Fruit fly (Drosophila melanogaster) whole organism, pupa: Measurements from ENCODE around the gene Acp65Aa.

Experiments used
- CG10348 ChIP-seq: fragments of 200-800 bp; sonication (Bioruptor generic); IDR thresholded peaks from 2 replicates; pipeline ENCODE4 v1.3.6; 2022; ENCODE audit warnings: missing biosample characterization, missing genetic modification characterization
- CG13204 ChIP-seq: fragments of 200-800 bp; sonication (Bioruptor generic); optimal IDR thresholded peaks from 2 replicates; lab custom pipeline; 2018; ENCODE audit warnings: missing biosample characterization, mild to moderate bottlenecking, missing genetic modification characterization, moderate library complexity
- CG14655 ChIP-seq: fragments of 200-800 bp; sonication (Bioruptor generic); optimal IDR thresholded peaks from 3 replicates; lab custom pipeline; 2017; ENCODE audit warnings: mild to moderate bottlenecking, missing biosample characterization, missing genetic modification reagents, missing genetic modification characterization
- CG15710 ChIP-seq: fragments of 200-800 bp; sonication (Bioruptor generic); optimal IDR thresholded peaks from 2 replicates; lab custom pipeline; 2018; ENCODE audit warnings: missing biosample characterization, mild to moderate bottlenecking, missing genetic modification characterization, moderate library complexity
- CG17806 ChIP-seq: fragments of 200-800 bp; sonication (Bioruptor generic); optimal IDR thresholded peaks from 2 replicates; lab custom pipeline; 2018; ENCODE audit warnings: missing biosample characterization, mild to moderate bottlenecking, missing genetic modification characterization, moderate library complexity
- CG32121 ChIP-seq: fragments of 200-800 bp; sonication (Bioruptor generic); IDR thresholded peaks from 2 replicates; pipeline ENCODE4 v1.3.6; 2022; ENCODE audit warnings: missing biosample characterization, missing genetic modification characterization
- CG34367 ChIP-seq: fragments of 200-800 bp; sonication (Bioruptor generic); optimal IDR thresholded peaks from 2 replicates; lab custom pipeline; 2018; ENCODE audit warnings: missing biosample characterization, mild to moderate bottlenecking, missing genetic modification characterization
- CG4496 ChIP-seq: fragments of 200-800 bp; sonication (Bioruptor generic); IDR thresholded peaks from 3 replicates; pipeline ENCODE4 v1.3.6; 2022; ENCODE audit warnings: missing biosample characterization, missing genetic modification characterization
- CG8159 ChIP-seq: fragments of 200-800 bp; sonication (Bioruptor generic); optimal IDR thresholded peaks from 3 replicates; lab custom pipeline; 2018; ENCODE audit warnings: missing biosample characterization, mild to moderate bottlenecking, missing genetic modification characterization, moderate library complexity
- CG8301 ChIP-seq: fragments of 200-800 bp; sonication (Bioruptor generic); optimal IDR thresholded peaks from 2 replicates; lab custom pipeline; 2018; ENCODE audit warnings: missing biosample characterization, mild to moderate bottlenecking, missing genetic modification characterization
- CG9948 ChIP-seq: fragments of 200-800 bp; sonication (Bioruptor generic); optimal IDR thresholded peaks from 2 replicates; lab custom pipeline; 2018; ENCODE audit warnings: missing biosample characterization, mild to moderate bottlenecking, missing genetic modification characterization, moderate library complexity
- D1 ChIP-seq: fragments of 200-800 bp; sonication (Bioruptor generic); optimal IDR thresholded peaks from 2 replicates; lab custom pipeline; 2018; ENCODE audit warnings: missing biosample characterization, mild to moderate bottlenecking, missing genetic modification characterization, moderate library complexity
- EcR ChIP-seq: fragments of 200-800 bp; sonication (Bioruptor generic); optimal IDR thresholded peaks from 3 replicates; lab custom pipeline; 2019; ENCODE audit warnings: missing biosample characterization, missing genetic modification characterization, mild to moderate bottlenecking, moderate library complexity, missing genetic modification reagents
- Ets98B ChIP-seq: fragments of 200-800 bp; sonication (Bioruptor generic); IDR thresholded peaks from 2 replicates; pipeline ENCODE4 v1.3.6; 2022; ENCODE audit warnings: missing biosample characterization, missing genetic modification characterization
- Pif1A ChIP-seq: fragments of 200-800 bp; sonication (Bioruptor generic); optimal IDR thresholded peaks from 3 replicates; lab custom pipeline; 2016; ENCODE audit warnings: missing biosample characterization, missing genetic modification characterization
- Pif1B ChIP-seq: fragments of 200-800 bp; sonication (Bioruptor generic); optimal IDR thresholded peaks from 3 replicates; lab custom pipeline; 2016; ENCODE audit warnings: missing biosample characterization, missing genetic modification characterization
- Snoo ChIP-seq: fragments of 200-800 bp; sonication (Bioruptor generic); optimal IDR thresholded peaks from 3 replicates; lab custom pipeline; 2017; ENCODE audit warnings: missing biosample characterization, mild to moderate bottlenecking, missing genetic modification characterization, inconsistent platforms
- fd96Ca ChIP-seq: fragments of 200-800 bp; sonication (Bioruptor generic); IDR thresholded peaks from 3 replicates; pipeline ENCODE4 v1.3.6; 2022; ENCODE audit warnings: missing biosample characterization, missing genetic modification characterization
- gl ChIP-seq: fragments of 200-800 bp; sonication (Bioruptor generic); optimal IDR thresholded peaks from 2 replicates; lab custom pipeline; 2018; ENCODE audit warnings: missing biosample characterization, mild to moderate bottlenecking, missing genetic modification characterization
- rn ChIP-seq: fragments of 200-800 bp; sonication (Bioruptor generic); IDR thresholded peaks from 2 replicates; pipeline ENCODE4 v1.3.6; 2022; ENCODE audit warnings: missing biosample characterization, missing genetic modification characterization

The Acp65Aa gene

dm6 chr3L:6106717-6107116 is 45.8 kb downstream of the Acp65Aa start:
- no peak for TF ChIP-seq CG34367 (tag; lab: Kevin White, UChicago)
- no peak for TF ChIP-seq Snoo (tag; lab: Kevin White, UChicago)
- no peak for TF ChIP-seq CG8159 (tag; lab: Kevin White, UChicago)
- no peak for TF ChIP-seq fd96Ca (GFP tag; lab: Robert Waterston, UW)
- no peak for TF ChIP-seq Ets98B (GFP tag; lab: Robert Waterston, UW)
- TF ChIP-seq CG17806 = no peak
- no peak for TF ChIP-seq CG13204 (GFP tag; lab: Kevin White, UChicago)
- TF ChIP-seq CG9948 (tag; lab: Kevin White, UChicago) = no peak
- no peak for TF ChIP-seq rn (GFP tag; lab: Robert Waterston, UW)
- no peak for TF ChIP-seq CG15710
- no peak for TF ChIP-seq CG10348 (GFP tag; lab: Robert Waterston, UW)
- no peak for TF ChIP-seq CG4496 (GFP tag; lab: Robert Waterston, UW)
- TF ChIP-seq D1 (tag; lab: Kevin White, UChicago) = no peak
- no peak for TF ChIP-seq CG14655 (GFP tag; lab: Kevin White, UChicago)
- TF ChIP-seq Pif1B (GFP tag; lab: Kevin White, UChicago) = no peak
- no peak for TF ChIP-seq CG8301 (tag; lab: Kevin White, UChicago)
- TF ChIP-seq EcR (GFP tag; lab: Kevin White, UChicago) = no peak
- no peak for TF ChIP-seq CG32121

dm6 chr3L:6105435-6105834 is 47.1 kb downstream of the Acp65Aa start:
- TF ChIP-seq CG4496 (GFP tag; lab: Robert Waterston, UW) = no peak
- TF ChIP-seq CG32121 = no peak
- TF ChIP-seq Ets98B (GFP tag; lab: Robert Waterston, UW) = no peak
- TF ChIP-seq CG10348 (GFP tag; lab: Robert Waterston, UW) = no peak
- no peak for TF ChIP-seq gl (tag; lab: Kevin White, UChicago)
- TF ChIP-seq fd96Ca (GFP tag; lab: Robert Waterston, UW) = no peak
- TF ChIP-seq CG15710 = no peak
- no peak for TF ChIP-seq D1 (tag; lab: Kevin White, UChicago)
- TF ChIP-seq CG9948 (tag; lab: Kevin White, UChicago) = no peak
- no peak for TF ChIP-seq Snoo (tag; lab: Kevin White, UChicago)
- no peak for TF ChIP-seq Pif1B (GFP tag; lab: Kevin White, UChicago)
- no peak for TF ChIP-seq rn (GFP tag; lab: Robert Waterston, UW)
- TF ChIP-seq Pif1A = no peak
- TF ChIP-seq CG8159 (tag; lab: Kevin White, UChicago) = no peak
- no peak for TF ChIP-seq EcR (GFP tag; lab: Kevin White, UChicago)

dm6 chr3L:6104551-6104950 is 48.0 kb downstream of the Acp65Aa start:
- no peak for TF ChIP-seq gl (tag; lab: Kevin White, UChicago)
- no peak for TF ChIP-seq Snoo (tag; lab: Kevin White, UChicago)
- no peak for TF ChIP-seq CG9948 (tag; lab: Kevin White, UChicago)

- TF ChIP-seq CG4496 (GFP tag; lab: Robert Waterston, UW) (no peak), Pif1B (GFP tag; lab: Kevin White, UChicago) (no peak), CG32121 (no peak), CG34367 (tag; lab: Kevin White, UChicago) (no peak), CG15710 (no peak), CG8159 (tag; lab: Kevin White, UChicago) (no peak)
- TF ChIP-seq, all 21 proteins: peak for 0
These were observed 48.9 kb downstream of the Acp65Aa start for dm6 chr3L:6103658-6104057.
